Fruit fly (Drosophila melanogaster) whole organism, embryonic: ENCODE data around the gene BtbVII.
A peak's percentile ranks its signal among the peaks of the same experiment; 100 is the strongest.

Experiments
- Adf1 ChIP-seq: fragments of 200-800 bp; sonication (Bioruptor generic); IDR thresholded peaks from 2 replicates; pipeline ENCODE4 v1.3.6; 2022; ENCODE audit warnings: missing biosample characterization, missing genetic modification characterization
- B-H2 ChIP-seq: fragments of 200-800 bp; sonication (Bioruptor generic); optimal IDR thresholded peaks from 2 replicates; lab custom pipeline; 2018; ENCODE audit warnings: missing biosample characterization, mild to moderate bottlenecking, missing genetic modification characterization
- BEAF-32 ChIP-seq: fragments of 200-800 bp; sonication (Bioruptor generic); optimal IDR thresholded peaks from 3 replicates; lab custom pipeline; 2017; ENCODE audit warnings: missing biosample characterization, missing genetic modification characterization, mild to moderate bottlenecking, moderate library complexity, missing genetic modification reagents
- Bgb ChIP-seq: fragments of 200-800 bp; sonication (Bioruptor generic); IDR thresholded peaks from 2 replicates; pipeline ENCODE4 v1.3.6; 2022; ENCODE audit warnings: missing biosample characterization, missing genetic modification characterization; ENCODE audit not compliant: partially characterized antibody
- CG10267 ChIP-seq: fragments of 200-800 bp; sonication (Bioruptor generic); optimal IDR thresholded peaks from 2 replicates; lab custom pipeline; 2018; ENCODE audit warnings: missing biosample characterization, mild to moderate bottlenecking, missing genetic modification characterization, moderate library complexity
- CG10366 ChIP-seq: fragments of 200-800 bp; sonication (Bioruptor generic); IDR thresholded peaks from 2 replicates; pipeline ENCODE4 v1.3.6; 2022; ENCODE audit warnings: missing biosample characterization, missing genetic modification characterization
- CG10543 ChIP-seq: fragments of 200-800 bp; sonication (Bioruptor generic); optimal IDR thresholded peaks from 3 replicates; lab custom pipeline; 2017; ENCODE audit warnings: missing biosample characterization, mild to moderate bottlenecking, missing genetic modification characterization, moderate library complexity
- CG11247 ChIP-seq: fragments of 200-800 bp; sonication (Bioruptor generic); IDR thresholded peaks from 2 replicates; pipeline ENCODE4 v1.3.6; 2022; ENCODE audit warnings: missing biosample characterization, missing genetic modification characterization
- CG12236 ChIP-seq: fragments of 200-800 bp; sonication (Bioruptor generic); optimal IDR thresholded peaks from 2 replicates; lab custom pipeline; 2016; ENCODE audit warnings: missing biosample characterization, missing genetic modification characterization
- CG13624 ChIP-seq: fragments of 200-800 bp; sonication (Bioruptor generic); optimal IDR thresholded peaks from 2 replicates; lab custom pipeline; 2016; ENCODE audit warnings: missing biosample characterization, missing genetic modification characterization
- CG14050 ChIP-seq: fragments of 200-800 bp; sonication (Bioruptor generic); IDR thresholded peaks from 3 replicates; pipeline ENCODE4 v1.3.6; 2022; ENCODE audit warnings: missing biosample characterization, missing genetic modification characterization
- CG1529 ChIP-seq: fragments of 200-800 bp; sonication (Bioruptor generic); optimal IDR thresholded peaks from 3 replicates; lab custom pipeline; 2018; ENCODE audit warnings: missing biosample characterization, missing genetic modification characterization
- CG18262 ChIP-seq: fragments of 200-800 bp; optimal IDR thresholded peaks from 3 replicates; lab custom pipeline; 2019; ENCODE audit warnings: missing biosample characterization, mild to moderate bottlenecking, missing genetic modification characterization, moderate library complexity
- CG2129 ChIP-seq: fragments of 200-800 bp; sonication (Bioruptor generic); IDR thresholded peaks from 2 replicates; pipeline ENCODE4 v1.3.6; 2022; ENCODE audit warnings: missing biosample characterization, missing genetic modification characterization; ENCODE audit not compliant: partially characterized antibody
- CG3281 ChIP-seq: fragments of 200-800 bp; sonication (Bioruptor generic); optimal IDR thresholded peaks from 3 replicates; lab custom pipeline; 2017; ENCODE audit warnings: missing biosample characterization, mild to moderate bottlenecking, missing genetic modification characterization
- CG42726 ChIP-seq: fragments of 200-800 bp; sonication (Bioruptor generic); IDR thresholded peaks from 2 replicates; pipeline ENCODE4 v1.3.6; 2022; ENCODE audit warnings: missing biosample characterization, missing genetic modification characterization; ENCODE audit not compliant: partially characterized antibody
- CG4328 ChIP-seq: fragments of 200-800 bp; sonication (Bioruptor generic); optimal IDR thresholded peaks from 3 replicates; lab custom pipeline; 2017; ENCODE audit warnings: missing biosample characterization, missing genetic modification reagents, missing genetic modification characterization
- CG4360 ChIP-seq: fragments of 200-800 bp; sonication (Bioruptor generic); IDR thresholded peaks from 2 replicates; pipeline ENCODE4 v1.3.6; 2022; ENCODE audit warnings: missing biosample characterization, missing genetic modification characterization
- CG4404 ChIP-seq: fragments of 200-800 bp; sonication (Bioruptor generic); IDR thresholded peaks from 2 replicates; pipeline ENCODE4 v1.3.6; 2022; ENCODE audit warnings: missing biosample characterization, missing genetic modification characterization
- CG4424 ChIP-seq: fragments of 200-800 bp; sonication (Bioruptor generic); optimal IDR thresholded peaks from 3 replicates; lab custom pipeline; 2016; ENCODE audit warnings: missing biosample characterization, missing genetic modification characterization
- CG6654 ChIP-seq: fragments of 200-800 bp; sonication (Bioruptor generic); optimal IDR thresholded peaks from 2 replicates; lab custom pipeline; 2017; ENCODE audit warnings: missing biosample characterization, mild to moderate bottlenecking, missing genetic modification characterization
- CG7357 ChIP-seq: fragments of 200-800 bp; sonication (Bioruptor generic); IDR thresholded peaks from 3 replicates; pipeline ENCODE4 v1.3.6; 2022; ENCODE audit warnings: missing biosample characterization, missing genetic modification characterization
- CG7963 ChIP-seq: fragments of 200-800 bp; sonication (Bioruptor generic); IDR thresholded peaks from 3 replicates; pipeline ENCODE4 v1.3.6; 2022; ENCODE audit warnings: missing biosample characterization, missing genetic modification characterization; ENCODE audit not compliant: partially characterized antibody
- CHES-1-like ChIP-seq: fragments of 200-800 bp; sonication (Bioruptor generic); optimal IDR thresholded peaks from 2 replicates; lab custom pipeline; 2016; ENCODE audit warnings: missing biosample characterization, missing genetic modification characterization
- D19A ChIP-seq: fragments of 200-800 bp; optimal IDR thresholded peaks from 3 replicates; lab custom pipeline; 2019; ENCODE audit warnings: missing biosample characterization, mild to moderate bottlenecking, missing genetic modification characterization, moderate library complexity
- Dll ChIP-seq: fragments of 200-800 bp; sonication (Bioruptor generic); IDR thresholded peaks from 4 replicates; pipeline ENCODE4 v1.3.6; 2022; ENCODE audit warnings: missing biosample characterization, missing genetic modification characterization; ENCODE audit not compliant: partially characterized antibody
- Dref ChIP-seq: fragments of 200-800 bp; sonication (Bioruptor generic); IDR thresholded peaks from 2 replicates; pipeline ENCODE4 v1.3.6; 2022; ENCODE audit warnings: missing biosample characterization, missing genetic modification characterization
- Ets97D ChIP-seq: fragments of 200-800 bp; sonication (Bioruptor generic); optimal IDR thresholded peaks from 3 replicates; lab custom pipeline; 2016; ENCODE audit warnings: missing biosample characterization, missing genetic modification characterization
- H15 ChIP-seq: fragments of 200-800 bp; sonication (Bioruptor generic); IDR thresholded peaks from 3 replicates; pipeline ENCODE4 v1.3.6; 2022; ENCODE audit warnings: missing biosample characterization, missing genetic modification characterization
- HLH54F ChIP-seq: fragments of 200-800 bp; sonication (Bioruptor generic); optimal IDR thresholded peaks from 3 replicates; lab custom pipeline; 2016; ENCODE audit warnings: missing biosample characterization, missing genetic modification characterization
- NK7.1 ChIP-seq: fragments of 200-800 bp; sonication (Bioruptor generic); optimal IDR thresholded peaks from 3 replicates; lab custom pipeline; 2016; ENCODE audit warnings: missing biosample characterization, missing genetic modification characterization
- Nf-YB ChIP-seq: fragments of 200-800 bp; sonication (Bioruptor generic); optimal IDR thresholded peaks from 3 replicates; lab custom pipeline; 2019; ENCODE audit warnings: missing biosample characterization, mild to moderate bottlenecking, missing genetic modification characterization, moderate library complexity
- Sry-δ ChIP-seq: fragments of 200-800 bp; sonication (Bioruptor generic); optimal IDR thresholded peaks from 2 replicates; lab custom pipeline; 2016; ENCODE audit warnings: missing biosample characterization, missing genetic modification characterization
- abd-A ChIP-seq: fragments of 200-800 bp; sonication (Bioruptor generic); optimal IDR thresholded peaks from 3 replicates; lab custom pipeline; 2019; ENCODE audit warnings: missing biosample characterization, mild to moderate bottlenecking, missing genetic modification characterization, moderate library complexity
- amos ChIP-seq: fragments of 200-800 bp; sonication (Bioruptor generic); IDR thresholded peaks from 2 replicates; pipeline ENCODE4 v1.3.6; 2022; ENCODE audit warnings: missing biosample characterization, missing genetic modification characterization; ENCODE audit not compliant: partially characterized antibody
- ato ChIP-seq: fragments of 200-800 bp; sonication (Bioruptor generic); IDR thresholded peaks from 2 replicates; pipeline ENCODE4 v1.3.6; 2022; ENCODE audit warnings: missing biosample characterization, missing genetic modification characterization; ENCODE audit not compliant: partially characterized antibody
- bigmax ChIP-seq: fragments of 200-800 bp; sonication (Bioruptor generic); optimal IDR thresholded peaks from 2 replicates; lab custom pipeline; 2018; ENCODE audit warnings: missing biosample characterization, mild to moderate bottlenecking, missing genetic modification characterization
- dmrt99B ChIP-seq: fragments of 200-800 bp; sonication (Bioruptor generic); optimal IDR thresholded peaks from 2 replicates; lab custom pipeline; 2018; ENCODE audit warnings: missing biosample characterization, mild to moderate bottlenecking, missing genetic modification characterization, moderate library complexity
- exex ChIP-seq: fragments of 200-800 bp; sonication (Bioruptor generic); optimal IDR thresholded peaks from 4 replicates; lab custom pipeline; 2018; ENCODE audit warnings: missing biosample characterization, mild to moderate bottlenecking, missing genetic modification characterization, moderate library complexity
- fu2 ChIP-seq: fragments of 200-800 bp; sonication (Bioruptor generic); optimal IDR thresholded peaks from 2 replicates; lab custom pipeline; 2016; ENCODE audit warnings: missing biosample characterization, missing genetic modification characterization
- gce ChIP-seq: fragments of 200-800 bp; sonication (Bioruptor generic); IDR thresholded peaks from 3 replicates; pipeline ENCODE4 v1.3.6; 2022; ENCODE audit warnings: missing biosample characterization, missing genetic modification characterization
- hbn ChIP-seq: fragments of 200-800 bp; sonication (Bioruptor generic); IDR thresholded peaks from 2 replicates; pipeline ENCODE4 v1.3.6; 2022; ENCODE audit warnings: missing biosample characterization, missing genetic modification characterization; ENCODE audit not compliant: partially characterized antibody
- jumu ChIP-seq: fragments of 200-800 bp; sonication (Bioruptor generic); optimal IDR thresholded peaks from 3 replicates; lab custom pipeline; 2016; ENCODE audit warnings: missing biosample characterization, missing genetic modification characterization
- mam ChIP-seq: fragments of 200-800 bp; sonication (Bioruptor generic); optimal IDR thresholded peaks from 3 replicates; lab custom pipeline; 2016; ENCODE audit warnings: missing biosample characterization, missing genetic modification characterization
- nerfin-2 ChIP-seq: fragments of 200-800 bp; sonication (Bioruptor generic); IDR thresholded peaks from 2 replicates; pipeline ENCODE4 v1.3.6; 2022; ENCODE audit warnings: missing biosample characterization, missing genetic modification characterization; ENCODE audit not compliant: partially characterized antibody
- pita ChIP-seq: fragments of 200-800 bp; sonication (Bioruptor generic); optimal IDR thresholded peaks from 2 replicates; lab custom pipeline; 2017; ENCODE audit warnings: missing biosample characterization, mild to moderate bottlenecking, missing genetic modification characterization
- run ChIP-seq: fragments of 200-800 bp; sonication (Bioruptor generic); optimal IDR thresholded peaks from 3 replicates; lab custom pipeline; 2018; ENCODE audit warnings: missing biosample characterization, mild to moderate bottlenecking, missing genetic modification characterization
- seq ChIP-seq: fragments of 200-800 bp; sonication (Bioruptor generic); IDR thresholded peaks from 2 replicates; pipeline ENCODE4 v1.3.6; 2022; ENCODE audit warnings: missing biosample characterization, missing genetic modification characterization
- slp2 ChIP-seq: fragments of 200-800 bp; sonication (Bioruptor generic); optimal IDR thresholded peaks from 2 replicates; lab custom pipeline; 2016; ENCODE audit warnings: missing biosample characterization, missing genetic modification characterization
- tx ChIP-seq: fragments of 200-800 bp; sonication (Bioruptor generic); optimal IDR thresholded peaks from 2 replicates; lab custom pipeline; 2016; ENCODE audit warnings: missing biosample characterization, missing genetic modification characterization

Gene BtbVII

DNA sequence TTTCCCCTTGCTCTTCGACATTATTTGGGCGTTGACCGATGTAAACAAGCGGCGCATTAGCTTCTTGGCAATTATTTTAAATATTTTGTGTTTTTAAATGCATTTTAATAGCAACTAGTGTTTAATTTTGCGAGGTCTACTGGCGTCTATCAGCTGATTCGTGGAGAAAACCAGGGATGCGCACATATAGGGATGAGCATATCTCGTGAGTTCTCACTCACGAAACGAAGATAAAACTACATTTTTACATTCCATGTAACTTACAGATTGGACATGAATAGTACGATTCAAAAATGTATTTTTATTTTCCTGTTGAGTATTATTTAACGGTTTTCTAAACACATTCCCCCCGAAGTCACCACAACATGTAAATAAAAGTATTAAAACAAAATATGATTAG, 49.0 kb downstream of the BtbVII start, which contains the start of gene CG14966 (continued):
- no peak for TF ChIP-seq dmrt99B
- no peak for TF ChIP-seq CG11247 (GFP tag; lab: Robert Waterston, UW)
- peak; percentile 70 for TF ChIP-seq CHES-1-like (GFP tag; lab: Kevin White, UChicago)
- TF ChIP-seq ato (GFP tag; lab: Robert Waterston, UW): peak; percentile 56
- TF ChIP-seq CG10366 (GFP tag; lab: Robert Waterston, UW): no peak
- TF ChIP-seq nerfin-2 (GFP tag; lab: Robert Waterston, UW): peak; percentile 66; the same call in 1 of the 2 replicates
- no peak for TF ChIP-seq CG3281 (GFP tag; lab: Kevin White, UChicago)
- no peak for TF ChIP-seq CG12236 (GFP tag; lab: Kevin White, UChicago)
- TF ChIP-seq CG4328 (GFP tag; lab: Kevin White, UChicago): no peak
- TF ChIP-seq jumu (GFP tag; lab: Kevin White, UChicago): peak; percentile 9
- peak; percentile 1 for TF ChIP-seq CG4424 (GFP tag; lab: Kevin White, UChicago)
- no peak for TF ChIP-seq CG1529 (GFP tag; lab: Kevin White, UChicago)
- no peak for TF ChIP-seq NK7.1 (GFP tag; lab: Kevin White, UChicago)
- TF ChIP-seq CG4404 (GFP tag; lab: Robert Waterston, UW): no peak
- TF ChIP-seq Adf1 (GFP tag; lab: Robert Waterston, UW): no peak
- TF ChIP-seq amos (GFP tag; lab: Robert Waterston, UW): peak; percentile 94
- peak; percentile 33 for TF ChIP-seq fu2 (GFP tag; lab: Kevin White, UChicago)
- TF ChIP-seq exex (tag; lab: Kevin White, UChicago): peak; percentile 2
- peak; percentile 85 for TF ChIP-seq hbn (GFP tag; lab: Robert Waterston, UW)
- TF ChIP-seq abd-A (tag; lab: Kevin White, UChicago): no peak
- TF ChIP-seq Nf-YB (GFP tag; lab: Kevin White, UChicago): no peak
- TF ChIP-seq CG42726 (GFP tag; lab: Robert Waterston, UW): peak; percentile 91
- TF ChIP-seq mam (GFP tag; lab: Kevin White, UChicago): peak; percentile 62
- TF ChIP-seq BEAF-32 (GFP tag; lab: Kevin White, UChicago): peak; percentile 90
- TF ChIP-seq slp2 (GFP tag; lab: Kevin White, UChicago): no peak
- TF ChIP-seq Sry-δ (GFP tag; lab: Kevin White, UChicago): peak; percentile 96
- TF ChIP-seq Ets97D: peak; percentile 67
- no peak for TF ChIP-seq CG7357 (GFP tag; lab: Robert Waterston, UW)
- no peak for TF ChIP-seq CG4360 (GFP tag; lab: Robert Waterston, UW)
- peak; percentile 7 for TF ChIP-seq CG18262
- TF ChIP-seq CG6654: no peak
- TF ChIP-seq D19A (tag; lab: Kevin White, UChicago): no peak
- TF ChIP-seq B-H2: peak; percentile 20
- TF ChIP-seq CG10543: peak; percentile 13
- no peak for TF ChIP-seq gce (GFP tag; lab: Robert Waterston, UW)
- 0 out of 2 replicates have a peak, but pooled peaks have one; percentile 36 for TF ChIP-seq Dref (GFP tag; lab: Robert Waterston, UW)
- peak; percentile 96 for TF ChIP-seq Bgb (GFP tag; lab: Robert Waterston, UW)
- peak; percentile 8 for TF ChIP-seq bigmax
- no peak for TF ChIP-seq run
- TF ChIP-seq tx (GFP tag; lab: Kevin White, UChicago): no peak
- no peak for TF ChIP-seq CG14050 (GFP tag; lab: Robert Waterston, UW)
- peak; percentile 54 for TF ChIP-seq CG13624 (GFP tag; lab: Kevin White, UChicago)
- no peak for TF ChIP-seq pita (GFP tag; lab: Kevin White, UChicago)
- no peak for TF ChIP-seq H15 (GFP tag; lab: Robert Waterston, UW)
- TF ChIP-seq seq: no peak
- TF ChIP-seq CG10267 (tag; lab: Kevin White, UChicago): peak; percentile 68
- TF ChIP-seq HLH54F (GFP tag; lab: Kevin White, UChicago): peak; percentile 42
- peak; percentile 76; the same call in 2 of the 3 replicates for TF ChIP-seq CG7963 (GFP tag; lab: Robert Waterston, UW)
- TF ChIP-seq CG2129: peak; percentile 80
- TF ChIP-seq Dll: peak; percentile 91
